Worm (Caenorhabditis elegans): ENCODE measurements around the gene F22E5.9.
"Not testable (repeated sequence)": the region's sequence is repeated elsewhere in the genome, so short reads cannot be mapped to it uniquely, and the experiment has no call there.

Gene F22E5.9

DNA sequence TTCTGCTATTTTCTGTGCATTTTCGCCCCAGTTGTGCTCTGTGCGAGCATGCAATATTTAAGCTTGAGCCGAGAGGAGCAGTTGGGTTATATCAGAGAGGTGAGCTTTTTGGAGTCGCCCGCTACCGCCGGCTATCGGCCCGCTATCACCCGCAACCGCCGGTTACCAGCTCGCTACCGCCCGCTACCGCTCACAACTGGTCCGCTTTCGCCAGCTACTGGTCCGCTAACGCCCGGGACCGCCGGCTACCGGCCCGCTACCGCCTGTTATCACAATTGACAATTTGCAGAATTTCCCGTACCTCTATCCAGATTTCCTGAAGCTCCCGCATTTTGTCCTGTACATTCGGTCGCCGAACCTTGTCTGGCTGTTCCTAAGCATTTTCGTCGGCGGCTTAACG, 9.8 kb upstream of the F22E5.9 start:
- TF ChIP-seq egrh-3 (GFP tag; IDR thresholded peaks at IDR 0.05) (peak; percentile 81; the same call in 1 of the 2 replicates), mcd-1 (GFP tag; IDR thresholded peaks at IDR 0.05) (0 out of 2 replicates have a peak, but pooled peaks have one; percentile 22), zfh-2 (GFP tag; conservative IDR thresholded peaks at IDR 0.05) (peak; percentile 85), F37B4.10 (GFP tag; IDR thresholded peaks at IDR 0.05) (0 out of 2 replicates have a peak, but pooled peaks have one; percentile 52), akir-1 (GFP tag; optimal IDR thresholded peaks at IDR 0.05) (no peak)

DNA sequence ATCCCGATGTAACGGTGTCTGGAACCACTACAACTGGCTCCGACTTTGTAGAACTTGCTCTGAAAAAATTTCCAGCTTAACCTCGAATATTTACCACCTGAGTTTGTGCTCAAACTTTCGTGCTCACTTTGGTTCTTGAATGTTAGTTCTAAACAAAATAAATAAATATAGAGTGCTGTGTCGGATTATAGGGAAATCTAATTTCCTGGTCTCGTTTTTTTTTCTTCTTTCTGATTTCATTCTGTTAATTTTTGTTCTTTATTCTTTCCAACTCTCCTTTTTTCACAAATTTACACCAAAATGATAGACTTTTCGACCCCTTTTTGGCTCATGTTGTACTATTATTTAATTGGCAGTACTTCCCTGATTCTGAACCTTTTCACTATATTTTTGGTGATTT, 8.9 kb upstream of the F22E5.9 start, which contains the start of gene sri-37:
Gene sri-37, plus strand, starts transcription at position 301 of the 400 bp plus-strand sequence.
- TF ChIP-seq zim-3 (tag; optimal IDR thresholded peaks at IDR 0.05) (no peak), bed-1 (GFP tag; IDR thresholded peaks at IDR 0.05) (no peak), lsy-27 (tag; optimal IDR thresholded peaks at IDR 0.05; ENCODE audit: borderline replicate concordance, insufficient read depth) (no peak), nhr-90 (tag; optimal IDR thresholded peaks at IDR 0.05) (no peak), Y79H2A.3 (GFP tag; conservative IDR thresholded peaks at IDR 0.05) (no peak), atf-7 (tag; optimal IDR thresholded peaks at IDR 0.05) (no peak), F55B11.4 (tag; optimal IDR thresholded peaks at IDR 0.05; ENCODE audit: borderline replicate concordance, insufficient read depth) (no peak)

DNA sequence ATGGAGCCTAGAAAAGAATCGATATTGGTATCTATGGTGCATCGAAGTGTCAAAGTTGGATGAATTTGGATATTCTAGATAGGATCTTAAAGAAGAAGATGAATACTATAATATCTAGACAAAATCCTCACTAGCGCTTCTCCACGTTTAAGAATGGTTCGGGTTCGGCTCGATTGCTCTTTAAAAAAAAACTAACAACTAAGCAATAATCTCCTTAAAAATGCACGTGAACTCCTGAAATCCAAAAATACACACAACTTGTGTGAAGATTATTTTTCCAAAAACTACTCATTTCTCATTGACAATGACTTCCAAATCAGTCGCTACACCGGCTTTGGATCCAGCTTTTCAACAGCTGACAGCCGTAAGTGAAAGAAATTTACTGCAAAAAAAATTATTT, 7.0 kb upstream of the F22E5.9 start, which contains the start of gene D2062.1:
Gene D2062.1, plus strand, starts transcription at position 301 of the 400 bp plus-strand sequence.
- TF ChIP-seq xnd-1 (tag; optimal IDR thresholded peaks at IDR 0.05) (no peak), bed-2 (GFP tag; IDR thresholded peaks at IDR 0.05) (no peak), madf-10 (tag; optimal IDR thresholded peaks at IDR 0.05) (no peak), cebp-2 (GFP tag; IDR thresholded peaks at IDR 0.05) (no peak), ztf-22 (GFP tag; optimal IDR thresholded peaks at IDR 0.05) (no peak), mes-4 (tag; optimal IDR thresholded peaks at IDR 0.05) (no peak), Y79H2A.3 (GFP tag; conservative IDR thresholded peaks at IDR 0.05) (no peak)

DNA sequence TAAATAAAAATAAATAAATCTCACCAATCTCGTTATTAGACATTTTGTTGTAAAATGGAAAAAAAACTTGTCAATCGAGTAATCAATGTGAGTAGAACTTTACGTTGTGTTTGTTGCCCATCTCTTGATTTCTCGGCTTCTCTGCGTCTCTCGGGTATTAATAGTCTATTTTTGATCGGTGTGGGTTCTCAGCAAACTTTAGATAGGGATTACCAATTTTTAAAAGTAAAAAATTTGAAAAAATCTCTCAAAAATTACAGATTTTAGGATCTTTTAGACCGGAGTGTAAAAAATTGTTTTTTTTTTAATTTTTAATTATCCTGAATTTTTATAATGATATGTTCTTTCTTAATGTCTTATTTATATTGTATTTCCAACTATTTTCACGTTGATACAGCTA, 829 bp upstream of the F22E5.9 start, which contains the start of gene F22E5.21:
Gene F22E5.21, minus strand, starts transcription at position 101 of the 400 bp plus-strand sequence.
- no peak for TF ChIP-seq zim-3 (tag; optimal IDR thresholded peaks at IDR 0.05)
- no peak for TF ChIP-seq F39B2.1 (GFP tag; IDR thresholded peaks at IDR 0.05)
- no peak for TF ChIP-seq snpc-3.4 (tag; optimal IDR thresholded peaks at IDR 0.05)
- TF ChIP-seq him-1 (tag; optimal IDR thresholded peaks at IDR 0.05): no peak
- TF ChIP-seq egrh-3 (GFP tag; IDR thresholded peaks at IDR 0.05): no peak
- no peak for TF ChIP-seq F49E8.2 (tag; optimal IDR thresholded peaks at IDR 0.05; ENCODE audit: insufficient read depth)
- TF ChIP-seq attf-6 (GFP tag; IDR thresholded peaks at IDR 0.05): no peak
- no peak for TF ChIP-seq athp-1 (tag; optimal IDR thresholded peaks at IDR 0.05)
- TF ChIP-seq rcor-1 (GFP tag; IDR thresholded peaks at IDR 0.05): no peak
- TF ChIP-seq lin-54 (GFP tag; optimal IDR thresholded peaks at IDR 0.05): no peak

DNA sequence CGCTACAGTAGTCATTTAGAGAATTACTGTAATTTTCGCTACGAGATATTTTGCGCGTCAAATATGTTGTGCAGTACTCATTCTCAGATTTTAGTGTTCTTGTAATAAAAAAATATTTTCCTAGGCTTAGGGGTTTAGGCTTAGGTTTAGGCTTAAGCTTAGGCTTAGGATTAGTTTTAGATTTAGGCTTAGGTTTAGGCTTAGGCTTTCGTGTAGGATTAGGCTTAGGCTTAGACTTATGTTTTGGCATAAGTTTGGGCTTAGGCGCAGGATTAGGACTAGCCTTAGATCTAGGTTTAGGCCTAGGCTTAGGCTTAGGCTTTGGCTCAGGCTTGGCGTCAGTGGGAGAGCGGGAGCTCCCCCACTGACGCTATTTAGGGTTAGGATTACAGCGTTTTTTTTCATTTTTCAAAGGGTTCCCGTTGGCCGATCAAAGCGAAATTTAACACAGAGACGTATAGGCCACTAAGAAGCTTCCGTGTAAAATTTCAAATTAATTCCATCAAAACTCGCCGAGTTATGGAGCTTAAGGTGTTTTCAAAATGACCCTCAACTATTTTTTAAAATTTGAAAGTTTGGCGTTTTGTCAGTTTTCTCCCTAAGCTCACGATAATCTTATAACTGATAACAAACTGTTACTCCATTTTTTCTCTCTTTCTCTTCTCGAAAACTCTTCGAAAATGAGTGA, 1.4 kb downstream of the F22E5.9 start, which contains the start of gene F22E5.8:
Gene F22E5.8, plus strand, starts transcription at position 638 of the 688 bp plus-strand sequence.
- TF ChIP-seq F49E8.2 (tag; optimal IDR thresholded peaks at IDR 0.05; ENCODE audit: insufficient read depth); akir-1 (GFP tag; optimal IDR thresholded peaks at IDR 0.05); hrde-1 (tag; optimal IDR thresholded peaks at IDR 0.05; ENCODE audit: borderline replicate concordance): not testable (repeated sequence)

DNA sequence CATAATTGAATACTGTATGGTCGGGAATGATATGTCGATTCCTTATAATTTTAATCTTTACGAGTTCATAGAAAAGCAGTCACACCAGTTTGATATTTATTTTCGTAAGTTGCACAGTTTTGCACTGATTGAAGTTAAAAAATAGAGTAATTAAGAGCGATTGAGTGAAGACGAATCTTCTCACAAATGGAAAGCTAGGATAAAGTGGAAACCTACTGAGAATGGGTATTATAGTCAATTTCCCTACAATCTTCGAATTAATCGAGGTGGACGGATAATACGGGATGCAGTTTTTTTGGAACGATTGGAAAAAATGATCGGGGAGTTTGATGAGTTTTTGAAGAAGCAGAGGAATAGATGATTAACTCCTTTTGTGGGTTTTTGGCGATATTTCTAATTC, 2.8 kb downstream of the F22E5.9 start, which contains the start of gene F22E5.23:
Gene F22E5.23, plus strand, starts transcription at position 301 of the 400 bp plus-strand sequence.
- TF ChIP-seq cebp-1 (GFP tag; IDR thresholded peaks at IDR 0.05) (no peak), cebp-1 (tag; optimal IDR thresholded peaks at IDR 0.05) (no peak), nhr-120 (GFP tag; IDR thresholded peaks at IDR 0.05) (no peak), ccch-3 (GFP tag; optimal IDR thresholded peaks at IDR 0.05) (no peak), Y79H2A.3 (GFP tag; conservative IDR thresholded peaks at IDR 0.05) (no peak), ztf-3 (GFP tag; optimal IDR thresholded peaks at IDR 0.05) (no peak), lir-1 (GFP tag; conservative IDR thresholded peaks at IDR 0.05) (no peak), hlh-12 (tag; optimal IDR thresholded peaks at IDR 0.05) (no peak), ztf-18 (tag; optimal IDR thresholded peaks at IDR 0.05) (no peak), lin-54 (GFP tag; optimal IDR thresholded peaks at IDR 0.05) (no peak), B0019.2 (GFP tag; conservative IDR thresholded peaks at IDR 0.05) (no peak), lsy-27 (tag; optimal IDR thresholded peaks at IDR 0.05; ENCODE audit: borderline replicate concordance, insufficient read depth) (no peak), athp-1 (tag; optimal IDR thresholded peaks at IDR 0.05) (no peak), F57C9.4 (tag; optimal IDR thresholded peaks at IDR 0.05) (no peak), ets-4 (GFP tag; optimal IDR thresholded peaks at IDR 0.05) (no peak)
